Worm (Caenorhabditis elegans) whole organism, L4 larva: ENCODE data around the gene ent-3.

ENCODE experiments used
- D1046.2 ChIP-seq: fragments of 200-800 bp; sonication (Bioruptor generic); IDR thresholded peaks from 2 replicates; pipeline ENCODE4 v1.3.6; 2022; ENCODE audit warnings: missing genetic modification characterization, missing compliant biosample characterization
- F10B5.3 ChIP-seq: sonication (generic microtip); optimal IDR thresholded peaks from 2 replicates; lab custom pipeline; 2016; ENCODE audit warnings: mild to moderate bottlenecking, missing genetic modification characterization, missing compliant biosample characterization
- F44E2.7 ChIP-seq: fragments of 200-800 bp; sonication (Bioruptor generic); IDR thresholded peaks from 2 replicates; pipeline ENCODE4 v2.1.2; 2022; ENCODE audit warnings: missing genetic modification characterization, missing compliant biosample characterization
- F49E8.2 ChIP-seq: sonication (generic microtip); optimal IDR thresholded peaks from 2 replicates; lab custom pipeline; 2016; ENCODE audit warnings: missing compliant biosample characterization, mild to moderate bottlenecking, missing genetic modification characterization, borderline replicate concordance
- Y5F2A.4 ChIP-seq: fragments of 200-800 bp; sonication (Bioruptor generic); optimal IDR thresholded peaks from 2 replicates; lab custom pipeline; 2018; ENCODE audit warnings: mild to moderate bottlenecking, missing genetic modification characterization, missing compliant biosample characterization
- Y75B8A.6 ChIP-seq: fragments of 200-800 bp; sonication (Bioruptor generic); IDR thresholded peaks from 2 replicates; pipeline ENCODE4 v1.3.6; 2022; ENCODE audit warnings: missing genetic modification reagents, missing genetic modification characterization, missing compliant biosample characterization
- ama-1 ChIP-seq: fragments of 150-350 bp; optimal IDR thresholded peaks from 2 replicates; lab custom pipeline; 2014; ENCODE audit warnings: inconsistent platforms, mixed read lengths
- attf-4 ChIP-seq: sonication (generic microtip); optimal IDR thresholded peaks from 3 replicates; lab custom pipeline; 2017; ENCODE audit warnings: missing biosample characterization, missing genetic modification characterization
- ceh-28 ChIP-seq: fragments of 150-350 bp; optimal IDR thresholded peaks from 2 replicates; lab custom pipeline; 2014; ENCODE audit warnings: missing biosample characterization, missing genetic modification reagents, missing genetic modification characterization
- ces-1 ChIP-seq: fragments of 150-350 bp; sonication (generic microtip); optimal IDR thresholded peaks from 4 replicates; lab custom pipeline; 2014; ENCODE audit warnings: missing biosample characterization, missing genetic modification reagents, missing genetic modification characterization
- daf-12 ChIP-seq: fragments of 150-350 bp; optimal IDR thresholded peaks from 2 replicates; lab custom pipeline; 2014; ENCODE audit warnings: missing biosample characterization, missing genetic modification reagents, missing genetic modification characterization
- daf-19 ChIP-seq: fragments of 200-800 bp; sonication (Bioruptor generic); conservative IDR thresholded peaks from 2 replicates; pipeline ENCODE4 v1.3.6; 2022; ENCODE audit warnings: missing genetic modification characterization, missing compliant biosample characterization
- dmd-8 ChIP-seq: fragments of 200-800 bp; sonication (Bioruptor generic); IDR thresholded peaks from 2 replicates; pipeline ENCODE4 v1.3.6; 2022; ENCODE audit warnings: missing genetic modification characterization, missing compliant biosample characterization
- dmd-9 ChIP-seq: fragments of 200-800 bp; sonication (Bioruptor generic); IDR thresholded peaks from 2 replicates; pipeline ENCODE4 v1.3.6; 2022; ENCODE audit warnings: missing genetic modification reagents, missing genetic modification characterization, missing compliant biosample characterization
- duxl-1 ChIP-seq: sonication (generic microtip); optimal IDR thresholded peaks from 2 replicates; lab custom pipeline; 2016; ENCODE audit warnings: mild to moderate bottlenecking, missing genetic modification characterization, moderate library complexity, missing compliant biosample characterization; ENCODE audit not compliant: poor library complexity
- dve-1 ChIP-seq: sonication (generic microtip); optimal IDR thresholded peaks from 2 replicates; lab custom pipeline; 2017; ENCODE audit warnings: antibody characterized with exemption, mild to moderate bottlenecking, missing genetic modification characterization, missing compliant biosample characterization; ENCODE audit not compliant: insufficient read depth
- egl-43 ChIP-seq: fragments of 200-800 bp; sonication (Bioruptor generic); IDR thresholded peaks from 2 replicates; pipeline ENCODE4 v1.3.6; 2022; ENCODE audit warnings: missing genetic modification reagents, missing genetic modification characterization, missing compliant biosample characterization
- fos-1 ChIP-seq: fragments of 150-350 bp; optimal IDR thresholded peaks from 2 replicates; lab custom pipeline; 2014; ENCODE audit warnings: missing biosample characterization, missing genetic modification characterization
- gei-8 ChIP-seq: fragments of 200-800 bp; sonication (Bioruptor generic); optimal IDR thresholded peaks from 2 replicates; lab custom pipeline; 2018; ENCODE audit warnings: mild to moderate bottlenecking, missing genetic modification characterization, missing compliant biosample characterization
- hmg-1.1 ChIP-seq: fragments of 200-800 bp; sonication (Bioruptor generic); IDR thresholded peaks from 2 replicates; pipeline ENCODE4 v1.3.6; 2022; ENCODE audit warnings: missing genetic modification reagents, missing genetic modification characterization, missing compliant biosample characterization
- lim-7 ChIP-seq: fragments of 200-800 bp; sonication (Bioruptor generic); IDR thresholded peaks from 2 replicates; pipeline ENCODE4 v1.3.6; 2022; ENCODE audit warnings: missing genetic modification characterization, missing compliant biosample characterization
- lin-1 ChIP-seq: fragments of 200-800 bp; sonication (Bioruptor generic); IDR thresholded peaks from 2 replicates; pipeline ENCODE4 v1.3.6; 2022; ENCODE audit warnings: missing genetic modification reagents, missing genetic modification characterization, missing compliant biosample characterization
- lin-15B ChIP-seq: fragments of 150-350 bp; sonication (generic microtip); optimal IDR thresholded peaks from 3 replicates; lab custom pipeline; 2014; ENCODE audit warnings: missing biosample characterization, missing genetic modification characterization
- lin-29 ChIP-seq: fragments of 200-800 bp; sonication (Bioruptor generic); IDR thresholded peaks from 2 replicates; pipeline ENCODE4 v1.3.6; 2022; ENCODE audit warnings: missing genetic modification reagents, missing genetic modification characterization, missing compliant biosample characterization
- lin-38 ChIP-seq: fragments of 200-800 bp; sonication (Bioruptor generic); IDR thresholded peaks from 2 replicates; pipeline ENCODE4 v1.3.6; 2022; ENCODE audit warnings: missing genetic modification reagents, missing genetic modification characterization, missing compliant biosample characterization
- lir-3 ChIP-seq: sonication (generic microtip); optimal IDR thresholded peaks from 2 replicates; lab custom pipeline; 2016; ENCODE audit warnings: mild to moderate bottlenecking, missing genetic modification characterization, missing compliant biosample characterization
- lsy-2 ChIP-seq, 2 experiments: fragments of 150-350 bp in 1 of 2; sonication (generic microtip) in 1 of 2; optimal IDR thresholded peaks; 2 replicates each; lab custom pipeline; 2014 to 2017; ENCODE audit warnings: missing biosample characterization in 2 of 2, missing genetic modification characterization in 2 of 2
- madf-5 ChIP-seq, 2 experiments: fragments of 200-800 bp; sonication (Bioruptor generic); IDR thresholded peaks; 2 replicates each; pipeline ENCODE4 v1.3.6; 2022; ENCODE audit warnings: missing compliant biosample characterization in 2 of 2, missing genetic modification characterization in 2 of 2
- mdl-1 ChIP-seq, 2 experiments: fragments of 150-350 bp in 1 of 2; sonication (generic microtip) in 1 of 2; optimal IDR thresholded peaks; 2 replicates each; lab custom pipeline; 2014 to 2017; ENCODE audit warnings: missing biosample characterization in 2 of 2, missing genetic modification characterization in 2 of 2
- mdt-29 ChIP-seq: fragments of 200-800 bp; sonication (Bioruptor generic); IDR thresholded peaks from 2 replicates; pipeline ENCODE4 v1.3.6; 2022; ENCODE audit warnings: missing genetic modification reagents, missing genetic modification characterization, missing compliant biosample characterization
- mep-1 ChIP-seq: fragments of 150-350 bp; sonication (generic microtip); optimal IDR thresholded peaks from 3 replicates; lab custom pipeline; 2014; ENCODE audit warnings: missing biosample characterization, missing genetic modification characterization
- mxl-3 ChIP-seq: fragments of 200-800 bp; sonication (Bioruptor generic); optimal IDR thresholded peaks from 2 replicates; lab custom pipeline; 2018; ENCODE audit warnings: mild to moderate bottlenecking, missing genetic modification characterization, missing compliant biosample characterization
- nhr-102 ChIP-seq: sonication (generic microtip); optimal IDR thresholded peaks from 2 replicates; lab custom pipeline; 2016; ENCODE audit warnings: mild to moderate bottlenecking, missing genetic modification characterization, moderate library complexity, missing compliant biosample characterization
- nhr-41 ChIP-seq: fragments of 200-800 bp; sonication (Bioruptor generic); IDR thresholded peaks from 2 replicates; pipeline ENCODE4 v1.3.6; 2022; ENCODE audit warnings: missing genetic modification reagents, missing genetic modification characterization, missing compliant biosample characterization
- sdz-12 ChIP-seq: fragments of 200-800 bp; sonication (Bioruptor generic); optimal IDR thresholded peaks from 2 replicates; lab custom pipeline; 2018; ENCODE audit warnings: mild to moderate bottlenecking, missing genetic modification characterization, missing compliant biosample characterization
- skn-1 ChIP-seq: fragments of 150-350 bp; optimal IDR thresholded peaks from 2 replicates; lab custom pipeline; 2014; ENCODE audit warnings: missing biosample characterization, missing genetic modification characterization
- snpc-1.2 ChIP-seq: fragments of 200-800 bp; sonication (Bioruptor generic); IDR thresholded peaks from 2 replicates; pipeline ENCODE4 v1.3.6; 2022; ENCODE audit warnings: missing genetic modification reagents, missing genetic modification characterization, missing compliant biosample characterization
- snpc-4 ChIP-seq: fragments of 150-350 bp; optimal IDR thresholded peaks from 2 replicates; lab custom pipeline; 2014; ENCODE audit warnings: missing biosample characterization, missing genetic modification characterization
- spr-3 ChIP-seq: fragments of 200-800 bp; sonication (Bioruptor generic); optimal IDR thresholded peaks from 2 replicates; lab custom pipeline; 2018; ENCODE audit warnings: mild to moderate bottlenecking, missing genetic modification characterization, missing compliant biosample characterization
- unc-62 ChIP-seq, 3 experiments: fragments of 150-350 bp in 1 of 3; sonication (generic microtip); optimal IDR thresholded peaks in 2 of 3; peaks in 1 of 3; 1 replicate in 1 of 3; 2 replicates in 2 of 3; lab custom pipeline; 2014 to 2017; ENCODE audit warnings: missing biosample characterization in 3 of 3, missing genetic modification characterization in 3 of 3, missing genetic modification reagents in 3 of 3, missing genotype in 1 of 3
- zag-1 ChIP-seq: fragments of 150-350 bp; optimal IDR thresholded peaks from 2 replicates; lab custom pipeline; 2014; ENCODE audit warnings: missing biosample characterization, missing genetic modification characterization
- zip-2 ChIP-seq: fragments of 150-350 bp; optimal IDR thresholded peaks from 2 replicates; lab custom pipeline; 2014; ENCODE audit warnings: missing biosample characterization, missing genetic modification characterization

Gene ent-3

ce11 chrV:14193451-14193850 lies 42.4 kb downstream of the ent-3 start, which contains the start of gene atfs-1 (continued):
- TF ChIP-seq nhr-102: peak; percentile 43
- peak in 1 of 2 experiments; percentile 58 for TF ChIP-seq mdl-1 (tag; optimal IDR thresholded peaks at IDR 0.05; lab: Kevin White, UChicago)
- TF ChIP-seq, all 104 proteins: peak for 32

- TF ChIP-seq unc-62 (GFP tag; optimal IDR thresholded peaks at IDR 0.05 in 1 of 2; lab: Kevin White, UChicago) (no peak), unc-62 (tag; optimal IDR thresholded peaks at IDR 0.05; lab: Kevin White, UChicago) (no peak), D1046.2 (no peak), fos-1 (tag; lab: Kevin White, UChicago) (no peak), Y5F2A.4 (GFP tag; lab: Kevin White, UChicago) (no peak), ceh-28 (tag; lab: Kevin White, UChicago) (no peak), dmd-8 (GFP tag; lab: Robert Waterston, UW) (no peak), snpc-4 (tag; lab: Kevin White, UChicago) (no peak), duxl-1 (tag; lab: Kevin White, UChicago) (no peak), daf-12 (tag; lab: Kevin White, UChicago) (no peak), ama-1 (no peak), nhr-102 (no peak), lin-38 (GFP tag; lab: Robert Waterston, UW) (peak; percentile 50), zip-2 (tag; lab: Kevin White, UChicago) (no peak), F49E8.2 (tag; lab: Kevin White, UChicago) (peak; percentile 52), lin-1 (no peak), sdz-12 (no peak), hmg-1.1 (no peak), F44E2.7 (no peak), spr-3 (no peak), lir-3 (tag; lab: Kevin White, UChicago) (no peak), lsy-2 (tag; optimal IDR thresholded peaks at IDR 0.05; lab: Kevin White, UChicago) (peak in 1 of 2 experiments; percentile 33), mep-1 (no peak), nhr-41 (GFP tag; lab: Robert Waterston, UW) (no peak), gei-8 (GFP tag; lab: Kevin White, UChicago) (no peak), lin-15B (tag; lab: Kevin White, UChicago) (no peak), madf-5 (GFP tag; IDR thresholded peaks at IDR 0.05; lab: Robert Waterston, UW) (no peak), skn-1 (tag; lab: Kevin White, UChicago) (no peak), zag-1 (tag; lab: Kevin White, UChicago) (no peak), Y75B8A.6 (GFP tag; lab: Robert Waterston, UW) (no peak), egl-43 (GFP tag; lab: Robert Waterston, UW) (no peak), mxl-3 (no peak), dmd-9 (no peak), attf-4 (no peak), dve-1 (tag; lab: Kevin White, UChicago) (no peak), ces-1 (no peak), daf-19 (0 out of 2 replicates have a peak, but pooled peaks have one; percentile 26), lim-7 (GFP tag; lab: Robert Waterston, UW) (no peak), F10B5.3 (no peak), snpc-1.2 (GFP tag; lab: Robert Waterston, UW) (0 out of 2 replicates have a peak, but pooled peaks have one; percentile 25), lin-29 (no peak), mdt-29 (no peak)
- TF ChIP-seq, all 104 proteins: peak for 5
Observed at ce11 chrV:14192870-14193269, 43.0 kb downstream of the ent-3 start.
